Fruit fly (Drosophila melanogaster) whole organism, embryonic: Measurements from ENCODE around the gene CG46313.

Source experiments
- CG12659 ChIP-seq: fragments of 200-800 bp; sonication (Bioruptor generic); optimal IDR thresholded peaks from 3 replicates; lab custom pipeline; 2017; ENCODE audit warnings: mild to moderate bottlenecking, missing biosample characterization, missing genetic modification reagents, missing genetic modification characterization
- CG12942 ChIP-seq: fragments of 200-800 bp; sonication (Bioruptor generic); optimal IDR thresholded peaks from 3 replicates; lab custom pipeline; 2016; ENCODE audit warnings: missing biosample characterization, missing genetic modification characterization
- CG17568 ChIP-seq: fragments of 200-800 bp; sonication (Bioruptor generic); optimal IDR thresholded peaks from 2 replicates; lab custom pipeline; 2018; ENCODE audit warnings: missing biosample characterization, mild to moderate bottlenecking, missing genetic modification characterization, moderate library complexity
- CG4424 ChIP-seq: fragments of 200-800 bp; sonication (Bioruptor generic); optimal IDR thresholded peaks from 3 replicates; lab custom pipeline; 2016; ENCODE audit warnings: missing biosample characterization, missing genetic modification characterization
- CG8478 ChIP-seq: fragments of >200 bp; optimal IDR thresholded peaks from 2 replicates; lab custom pipeline; 2018
- Dref ChIP-seq: fragments of 200-800 bp; sonication (Bioruptor generic); IDR thresholded peaks from 2 replicates; pipeline ENCODE4 v1.3.6; 2022; ENCODE audit warnings: missing biosample characterization, missing genetic modification characterization
- Mad ChIP-seq: fragments of 200-800 bp; sonication (Bioruptor generic); optimal IDR thresholded peaks from 2 replicates; lab custom pipeline; 2016; ENCODE audit warnings: missing biosample characterization, missing genetic modification characterization
- Sin3A ChIP-seq: fragments of >200 bp; optimal IDR thresholded peaks from 2 replicates; lab custom pipeline; 2018
- stwl ChIP-seq: fragments of 200-800 bp; sonication (Bioruptor generic); optimal IDR thresholded peaks from 3 replicates; lab custom pipeline; 2018; ENCODE audit warnings: missing biosample characterization, mild to moderate bottlenecking, missing genetic modification characterization, moderate library complexity

DNA sequence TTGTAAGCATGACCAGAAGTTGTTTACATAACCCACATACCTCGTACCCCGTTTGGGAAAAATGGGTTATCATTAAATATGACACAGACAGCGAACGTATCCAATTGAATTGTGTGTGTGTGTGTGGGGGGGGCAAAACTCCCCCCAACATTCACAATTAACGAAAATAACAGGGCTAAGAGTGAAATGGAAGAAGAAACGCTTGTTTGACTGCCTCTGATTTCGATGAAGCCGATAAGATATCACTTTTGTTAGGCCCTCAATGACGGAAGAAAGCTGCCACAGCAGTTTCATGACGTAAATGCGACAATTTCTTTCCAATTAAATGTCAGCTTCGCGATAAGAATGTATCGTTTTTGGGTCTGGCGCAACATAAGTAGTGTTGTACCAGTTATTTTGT is 44.5 kb upstream of the CG46313 start:
- no peak for TF ChIP-seq CG12659 (GFP tag; lab: Kevin White, UChicago)
- TF ChIP-seq Sin3A: no peak
- no peak for TF ChIP-seq CG12942 (GFP tag; lab: Kevin White, UChicago)
- TF ChIP-seq CG4424 (GFP tag; lab: Kevin White, UChicago): no peak
- no peak for TF ChIP-seq CG8478 (lab: Kevin White, UChicago)
- TF ChIP-seq CG17568 (GFP tag; lab: Kevin White, UChicago): no peak
- TF ChIP-seq Dref (GFP tag; lab: Robert Waterston, UW): no peak
- no peak for TF ChIP-seq Mad (GFP tag; lab: Kevin White, UChicago)
- no peak for TF ChIP-seq stwl (tag; lab: Kevin White, UChicago)
